Worm (Caenorhabditis elegans) whole organism, mixed stage, embryonic: ENCODE data around the gene dmsr-11.

Experiments used
- ceh-43 ChIP-seq: fragments of 200-800 bp; sonication (Bioruptor generic); optimal IDR thresholded peaks from 2 replicates; lab custom pipeline; 2018; ENCODE audit warnings: mild to moderate bottlenecking, missing genetic modification characterization, moderate library complexity, missing compliant biosample characterization
- ces-1 ChIP-seq: fragments of 150-350 bp; optimal IDR thresholded peaks from 2 replicates; lab custom pipeline; 2014; ENCODE audit warnings: missing biosample characterization, missing genetic modification reagents, missing genetic modification characterization
- drap-1 ChIP-seq: fragments of 200-800 bp; sonication (Bioruptor generic); optimal IDR thresholded peaks from 3 replicates; lab custom pipeline; 2018; ENCODE audit warnings: mild to moderate bottlenecking, missing genetic modification characterization, missing compliant biosample characterization
- elt-1 ChIP-seq: sonication (generic microtip); optimal IDR thresholded peaks from 2 replicates; lab custom pipeline; 2017; ENCODE audit warnings: missing genetic modification characterization, mild to moderate bottlenecking, missing compliant biosample characterization, antibody characterized with exemption, moderate library complexity, borderline replicate concordance; ENCODE audit not compliant: insufficient read depth
- lin-13 ChIP-seq: fragments of 150-350 bp; optimal IDR thresholded peaks from 2 replicates; lab custom pipeline; 2014; ENCODE audit warnings: missing biosample characterization, missing genetic modification characterization
- lsy-2 ChIP-seq: fragments of 150-350 bp; optimal IDR thresholded peaks from 2 replicates; lab custom pipeline; 2014; ENCODE audit warnings: missing biosample characterization, missing genetic modification characterization
- nhr-2 ChIP-seq: fragments of 150-350 bp; optimal IDR thresholded peaks from 2 replicates; lab custom pipeline; 2014; ENCODE audit warnings: missing biosample characterization, missing genetic modification characterization
- nhr-28 ChIP-seq: fragments of 150-350 bp; optimal IDR thresholded peaks from 2 replicates; lab custom pipeline; 2014; ENCODE audit warnings: missing biosample characterization, missing genetic modification characterization
- nhr-76 ChIP-seq: sonication (generic microtip); optimal IDR thresholded peaks from 2 replicates; lab custom pipeline; 2017; ENCODE audit warnings: missing biosample characterization, missing genetic modification characterization
- pha-4 ChIP-seq: fragments of 150-350 bp; optimal IDR thresholded peaks from 2 replicates; lab custom pipeline; 2018; ENCODE audit warnings: missing biosample characterization, missing genetic modification reagents, missing genetic modification characterization
- unc-39 ChIP-seq: fragments of 150-350 bp; optimal IDR thresholded peaks from 2 replicates; lab custom pipeline; 2014; ENCODE audit warnings: missing biosample characterization, missing genetic modification characterization
- zip-8 ChIP-seq: fragments of 150-350 bp; optimal IDR thresholded peaks from 2 replicates; lab custom pipeline; 2014; ENCODE audit warnings: missing biosample characterization, missing genetic modification characterization
- ztf-11 ChIP-seq: fragments of 150-350 bp; optimal IDR thresholded peaks from 2 replicates; lab custom pipeline; 2014; ENCODE audit warnings: missing biosample characterization, missing genetic modification characterization

DNA sequence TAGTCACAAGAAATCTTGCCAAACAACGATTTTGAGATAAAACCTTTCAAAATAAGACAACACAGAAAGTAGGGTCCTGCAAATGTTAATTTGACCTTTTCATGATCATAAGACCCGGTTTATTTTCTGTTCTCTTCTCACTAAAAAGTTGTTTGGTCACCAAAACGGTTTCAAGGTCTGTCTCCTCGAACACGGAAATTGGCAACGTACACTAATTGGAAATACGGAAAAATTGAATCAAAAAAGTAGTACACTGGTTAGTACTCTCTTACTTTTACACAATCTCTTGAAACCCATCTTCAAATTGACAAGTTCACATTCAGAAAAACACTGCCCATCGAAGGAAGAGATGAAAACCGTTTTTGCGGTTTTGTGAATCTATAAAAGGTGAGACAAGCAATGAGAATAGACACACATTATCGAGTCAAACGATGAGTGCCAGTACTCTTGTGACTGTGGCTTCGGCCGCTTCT lies 26.9 kb upstream of the dmsr-11 start, which contains the start of gene col-142:
- TF ChIP-seq zip-8 (tag; lab: Kevin White, UChicago) (no peak), nhr-28 (tag; lab: Kevin White, UChicago) (no peak), nhr-2 (tag; lab: Kevin White, UChicago) (no peak), elt-1 (tag; lab: Kevin White, UChicago) (no peak), lin-13 (tag; lab: Kevin White, UChicago) (no peak), unc-39 (tag; lab: Kevin White, UChicago) (no peak), ces-1 (no peak), drap-1 (GFP tag; lab: Kevin White, UChicago) (no peak), lsy-2 (tag; lab: Kevin White, UChicago) (no peak), nhr-76 (tag; lab: Kevin White, UChicago) (no peak), ztf-11 (no peak), ceh-43 (GFP tag; lab: Kevin White, UChicago) (no peak), pha-4 (tag; lab: Kevin White, UChicago) (no peak)
